Worm (Caenorhabditis elegans) whole organism, mixed stage, embryonic: ENCODE data around the gene F10G2.10.
"Not testable (repeated sequence)": the region's sequence is repeated elsewhere in the genome, so short reads cannot be mapped to it uniquely, and the experiment has no call there.

Experiments used
- M03D4.4 ChIP-seq: sonication (generic microtip); optimal IDR thresholded peaks from 2 replicates; lab custom pipeline; 2017; ENCODE audit warnings: mild to moderate bottlenecking, missing genetic modification characterization, missing compliant biosample characterization
- bed-3 ChIP-seq: fragments of 200-800 bp; sonication (Bioruptor generic); optimal IDR thresholded peaks from 3 replicates; lab custom pipeline; 2018; ENCODE audit warnings: mild to moderate bottlenecking, missing genetic modification characterization, moderate library complexity, missing compliant biosample characterization
- blmp-1 ChIP-seq: fragments of 150-350 bp; optimal IDR thresholded peaks from 2 replicates; lab custom pipeline; 2014; ENCODE audit warnings: missing biosample characterization, missing genetic modification characterization
- ceh-39 ChIP-seq: fragments of 150-350 bp; optimal IDR thresholded peaks from 2 replicates; lab custom pipeline; 2014; ENCODE audit warnings: missing biosample characterization, missing genetic modification characterization
- ceh-43 ChIP-seq: fragments of 200-800 bp; sonication (Bioruptor generic); optimal IDR thresholded peaks from 2 replicates; lab custom pipeline; 2018; ENCODE audit warnings: mild to moderate bottlenecking, missing genetic modification characterization, moderate library complexity, missing compliant biosample characterization
- ceh-83 ChIP-seq: fragments of 200-800 bp; sonication (Bioruptor generic); optimal IDR thresholded peaks from 2 replicates; lab custom pipeline; 2018; ENCODE audit warnings: mild to moderate bottlenecking, missing genetic modification characterization, missing compliant biosample characterization
- elt-1 ChIP-seq: sonication (generic microtip); optimal IDR thresholded peaks from 2 replicates; lab custom pipeline; 2017; ENCODE audit warnings: missing genetic modification characterization, mild to moderate bottlenecking, missing compliant biosample characterization, antibody characterized with exemption, moderate library complexity, borderline replicate concordance; ENCODE audit not compliant: insufficient read depth
- elt-3 ChIP-seq: fragments of 150-350 bp; optimal IDR thresholded peaks from 2 replicates; lab custom pipeline; 2014; ENCODE audit warnings: missing biosample characterization, missing genetic modification characterization
- hlh-1 ChIP-seq: fragments of 150-350 bp; optimal IDR thresholded peaks from 2 replicates; lab custom pipeline; 2014; ENCODE audit warnings: missing biosample characterization, missing genetic modification reagents, missing genetic modification characterization
- lin-13 ChIP-seq: fragments of 150-350 bp; optimal IDR thresholded peaks from 2 replicates; lab custom pipeline; 2014; ENCODE audit warnings: missing biosample characterization, missing genetic modification characterization
- mab-5 ChIP-seq: fragments of 150-350 bp; optimal IDR thresholded peaks from 2 replicates; lab custom pipeline; 2014; ENCODE audit warnings: missing biosample characterization, missing genetic modification characterization
- mls-2 ChIP-seq: sonication (generic microtip); optimal IDR thresholded peaks from 2 replicates; lab custom pipeline; 2016; ENCODE audit warnings: mild to moderate bottlenecking, missing genetic modification characterization, moderate library complexity, missing compliant biosample characterization
- nhr-2 ChIP-seq: fragments of 150-350 bp; optimal IDR thresholded peaks from 2 replicates; lab custom pipeline; 2014; ENCODE audit warnings: missing biosample characterization, missing genetic modification characterization
- nhr-237 ChIP-seq: fragments of 150-350 bp; optimal IDR thresholded peaks from 2 replicates; lab custom pipeline; 2014; ENCODE audit warnings: missing biosample characterization, missing genetic modification characterization
- nhr-28 ChIP-seq: fragments of 150-350 bp; optimal IDR thresholded peaks from 2 replicates; lab custom pipeline; 2014; ENCODE audit warnings: missing biosample characterization, missing genetic modification characterization
- nhr-76 ChIP-seq: sonication (generic microtip); optimal IDR thresholded peaks from 2 replicates; lab custom pipeline; 2017; ENCODE audit warnings: missing biosample characterization, missing genetic modification characterization
- pha-4 ChIP-seq: fragments of 150-350 bp; optimal IDR thresholded peaks from 2 replicates; lab custom pipeline; 2018; ENCODE audit warnings: missing biosample characterization, missing genetic modification reagents, missing genetic modification characterization
- sem-2 ChIP-seq: fragments of 200-800 bp; sonication (Bioruptor generic); optimal IDR thresholded peaks from 2 replicates; lab custom pipeline; 2018; ENCODE audit warnings: mild to moderate bottlenecking, missing genetic modification characterization, missing compliant biosample characterization
- sptf-1 ChIP-seq: sonication (generic microtip); optimal IDR thresholded peaks from 2 replicates; lab custom pipeline; 2017; ENCODE audit warnings: mild to moderate bottlenecking, missing genetic modification characterization, moderate library complexity, missing compliant biosample characterization
- unc-120 ChIP-seq: sonication (generic microtip); optimal IDR thresholded peaks from 2 replicates; lab custom pipeline; 2017; ENCODE audit warnings: missing genetic modification characterization, missing compliant biosample characterization; ENCODE audit not compliant: poor library complexity, severe bottlenecking
- unc-39 ChIP-seq: fragments of 150-350 bp; optimal IDR thresholded peaks from 2 replicates; lab custom pipeline; 2014; ENCODE audit warnings: missing biosample characterization, missing genetic modification characterization
- unc-62 ChIP-seq: fragments of 150-350 bp; optimal IDR thresholded peaks from 2 replicates; lab custom pipeline; 2014; ENCODE audit warnings: missing biosample characterization, missing genetic modification reagents, missing genetic modification characterization
- zip-8 ChIP-seq: fragments of 150-350 bp; optimal IDR thresholded peaks from 2 replicates; lab custom pipeline; 2014; ENCODE audit warnings: missing biosample characterization, missing genetic modification characterization
- ztf-11 ChIP-seq: fragments of 150-350 bp; optimal IDR thresholded peaks from 2 replicates; lab custom pipeline; 2014; ENCODE audit warnings: missing biosample characterization, missing genetic modification characterization

The F10G2.10 gene

DNA sequence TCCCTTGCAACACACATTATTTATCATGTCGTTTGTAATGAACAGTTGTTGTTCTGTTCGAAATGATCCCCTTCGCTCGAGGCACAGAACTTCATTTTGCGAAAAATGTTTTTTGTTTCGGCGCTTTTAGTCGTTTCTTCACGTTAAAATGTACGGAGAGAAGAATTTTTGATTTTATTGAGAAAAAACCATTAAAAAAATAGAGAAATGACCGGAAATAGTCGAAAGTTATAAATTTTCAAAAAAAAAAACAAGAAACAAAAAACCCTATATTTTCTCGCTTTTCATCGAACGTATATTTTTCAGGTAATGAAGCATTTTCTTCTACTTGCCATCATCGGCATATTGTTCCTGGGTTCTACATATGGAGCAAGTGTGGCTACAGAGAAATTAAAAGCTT, 10.2 kb downstream of the F10G2.10 start, which contains the start of gene F10G2.1:
TSS of gene F10G2.1 (plus strand) at position 301 of the 400 bp plus-strand sequence.
- no peak for TF ChIP-seq ceh-39 (tag; lab: Kevin White, UChicago)
- TF ChIP-seq nhr-28 (tag; lab: Kevin White, UChicago): no peak
- TF ChIP-seq zip-8: no peak
- TF ChIP-seq hlh-1 (tag; lab: Kevin White, UChicago): peak; percentile 25

DNA sequence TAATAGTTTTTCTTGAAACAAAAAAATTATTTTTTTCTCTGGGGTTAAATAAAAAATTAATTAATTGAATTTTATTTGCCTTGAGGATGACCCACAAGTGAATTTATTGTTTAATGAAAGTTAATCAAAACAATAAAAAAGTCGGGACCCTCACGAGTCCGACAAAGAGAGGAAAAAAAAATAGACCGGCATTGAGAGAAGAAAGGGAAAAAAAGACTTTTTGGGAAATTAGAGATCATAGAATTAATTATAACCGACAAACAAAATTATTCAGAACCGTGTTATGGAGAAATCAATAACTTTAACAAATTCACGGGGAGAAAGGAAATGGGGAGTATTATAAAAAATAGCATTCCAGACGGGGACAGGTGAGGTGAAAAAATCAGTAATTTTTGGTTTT, 15.2 kb downstream of the F10G2.10 start, which contains the start of gene F10G2.7:
TSS of gene F10G2.7 (minus strand) at position 101 of the 400 bp plus-strand sequence.
- not testable (repeated sequence) for TF ChIP-seq unc-62 (GFP tag; lab: Kevin White, UChicago); mab-5; elt-3 (tag; lab: Kevin White, UChicago)
- TF ChIP-seq, all 35 proteins: peak for 0; not testable (repeated sequence) for 35

DNA sequence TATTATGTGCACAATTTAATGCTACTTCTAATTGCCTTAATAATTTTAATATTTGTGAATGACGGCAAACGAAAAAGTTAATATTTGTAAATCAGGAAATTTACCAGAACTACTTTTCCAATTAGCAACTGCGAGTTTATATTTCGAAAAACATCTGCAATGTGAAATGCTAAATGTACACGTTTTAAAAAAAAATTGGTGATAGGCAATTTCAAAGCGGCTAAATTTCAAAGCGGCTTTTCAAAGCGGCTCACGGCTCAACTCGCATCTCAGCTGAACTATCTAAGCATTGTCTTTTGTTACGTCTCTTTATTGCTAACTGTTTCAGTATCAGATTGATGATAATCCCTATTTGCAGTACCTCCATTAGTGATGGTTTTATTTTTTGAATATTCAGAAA, 17.8 kb downstream of the F10G2.10 start, which contains the start of gene srh-187:
TSS of gene srh-187 (minus strand) at position 101 of the 400 bp plus-strand sequence.
- no peak for TF ChIP-seq sptf-1

DNA sequence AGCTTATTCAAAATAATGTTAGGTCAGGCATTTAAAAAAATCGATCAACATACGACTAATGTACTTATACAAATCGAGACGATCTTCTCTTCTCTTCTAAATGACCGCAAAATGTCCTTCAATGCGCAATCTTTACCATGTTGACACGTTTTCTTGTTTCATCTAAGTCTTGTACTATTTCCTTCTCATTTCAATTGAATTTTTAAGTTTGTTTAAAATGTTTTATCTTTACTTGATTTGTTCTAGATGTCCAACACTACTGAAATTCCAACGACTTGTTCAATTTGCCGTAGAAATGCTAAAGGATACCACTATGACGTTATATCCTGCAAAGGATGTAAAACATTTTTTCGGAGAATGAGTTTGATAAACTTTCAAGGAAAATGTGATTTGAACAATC, 19.9 kb downstream of the F10G2.10 start, which contains the start of the genes nhr-263 and nhr-148:
TSS of gene nhr-263 (minus strand) at position 101 of the 400 bp plus-strand sequence.
TSS of gene nhr-148 (plus strand) at position 215 of the 400 bp plus-strand sequence.
- TF ChIP-seq ztf-11 (tag; lab: Kevin White, UChicago) (no peak), unc-62 (GFP tag; lab: Kevin White, UChicago) (no peak), zip-8 (no peak), lin-13 (tag; lab: Kevin White, UChicago) (no peak), nhr-237 (tag; lab: Kevin White, UChicago) (no peak), blmp-1 (tag; lab: Kevin White, UChicago) (no peak), elt-1 (tag; lab: Kevin White, UChicago) (no peak), nhr-76 (tag; lab: Kevin White, UChicago) (no peak), unc-39 (tag; lab: Kevin White, UChicago) (no peak), nhr-28 (tag; lab: Kevin White, UChicago) (no peak), bed-3 (GFP tag; lab: Kevin White, UChicago) (no peak), ceh-39 (tag; lab: Kevin White, UChicago) (no peak), unc-120 (tag; lab: Kevin White, UChicago) (no peak), ceh-43 (no peak), pha-4 (tag; lab: Kevin White, UChicago) (no peak), mls-2 (tag; lab: Kevin White, UChicago) (no peak), hlh-1 (tag; lab: Kevin White, UChicago) (no peak)

DNA sequence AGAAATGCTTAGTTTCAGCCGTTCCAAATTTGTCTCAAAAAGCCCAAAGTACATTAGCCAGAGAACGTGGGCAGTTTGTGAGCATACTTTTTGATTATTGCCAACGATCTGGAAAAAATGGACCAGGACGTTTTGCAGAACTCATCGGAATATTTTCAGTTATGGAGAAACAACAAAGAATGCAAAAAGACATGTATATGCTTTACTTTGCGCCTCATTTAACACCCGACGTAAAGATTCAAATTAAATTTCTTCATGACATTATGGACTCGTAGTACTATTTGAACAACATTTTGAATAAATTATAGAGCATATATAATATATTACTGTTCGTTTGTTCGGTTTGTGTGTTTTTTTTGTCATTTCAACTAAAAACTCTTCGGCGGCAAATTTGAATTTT, 21.5 kb downstream of the F10G2.10 start, which contains the start of gene srh-244:
TSS of gene srh-244 (plus strand) at position 301 of the 400 bp plus-strand sequence.
- TF ChIP-seq lin-13 (tag; lab: Kevin White, UChicago) (no peak), nhr-237 (tag; lab: Kevin White, UChicago) (no peak), sem-2 (GFP tag; lab: Kevin White, UChicago) (no peak), nhr-2 (tag; lab: Kevin White, UChicago) (no peak), sptf-1 (no peak), ceh-83 (GFP tag; lab: Kevin White, UChicago) (no peak), bed-3 (GFP tag; lab: Kevin White, UChicago) (no peak)

DNA sequence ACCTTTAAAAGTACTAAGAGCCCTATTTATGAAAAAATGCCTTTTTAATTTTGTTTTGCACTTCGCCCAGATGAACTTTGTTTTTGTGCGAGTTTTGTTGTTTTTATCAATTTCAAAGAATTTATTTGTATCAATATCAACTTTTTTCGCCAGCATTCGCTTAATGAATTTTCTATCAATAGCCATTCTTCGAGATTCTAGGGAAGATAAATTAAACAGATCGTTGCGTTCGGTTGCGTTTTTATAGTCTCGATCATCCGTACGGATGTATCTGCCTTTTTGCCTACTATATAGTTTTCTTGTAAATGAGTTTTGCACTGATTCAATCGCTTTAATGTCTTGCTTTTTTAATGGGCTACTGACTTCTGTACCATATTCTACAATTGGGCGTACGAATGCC, 23.5 kb downstream of the F10G2.10 start, which contains the start of gene nhr-147:
TSS of gene nhr-147 (plus strand) at position 301 of the 400 bp plus-strand sequence.
- not testable (repeated sequence) for TF ChIP-seq ceh-39 (tag; lab: Kevin White, UChicago); ceh-43; M03D4.4 (tag; lab: Kevin White, UChicago)

DNA sequence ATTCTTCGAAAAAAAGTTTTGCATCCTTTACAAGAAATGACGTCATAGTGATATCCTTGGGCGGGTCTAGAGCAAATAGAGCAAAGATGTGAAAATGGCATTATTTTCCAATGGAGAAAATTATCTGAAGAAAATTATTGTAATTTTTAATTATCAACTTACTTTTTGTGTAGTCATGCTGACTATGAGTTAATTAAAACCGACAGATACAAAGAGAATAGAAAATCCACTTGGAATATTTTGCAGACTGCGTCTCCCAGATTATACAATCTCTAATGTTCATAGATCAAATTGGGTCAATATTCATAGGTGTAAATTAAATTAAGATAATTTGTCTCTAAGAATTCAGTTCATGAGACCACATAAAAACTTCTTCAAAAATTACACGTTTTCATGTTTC, 27.5 kb downstream of the F10G2.10 start, which contains the start of gene nhr-149:
TSS of gene nhr-149 (minus strand) at position 101 of the 400 bp plus-strand sequence.
- TF ChIP-seq zip-8 (peak; percentile 53), unc-39 (tag; lab: Kevin White, UChicago) (no peak)
- TF ChIP-seq, all 35 proteins: peak for 1
